Worm (Caenorhabditis elegans) whole organism, L1 larva: ENCODE measurements around the gene C27B7.7.

ENCODE experiments used
- skn-1 ChIP-seq: fragments of 150-350 bp; optimal IDR thresholded peaks from 2 replicates; lab custom pipeline; 2014; ENCODE audit warnings: missing biosample characterization, missing genetic modification characterization
- ztf-11 ChIP-seq, 2 experiments: sonication (generic microtip); optimal IDR thresholded peaks; 2 replicates each; lab custom pipeline; 2016 to 2017; ENCODE audit warnings: missing genetic modification characterization in 2 of 2, missing biosample characterization in 1 of 2, missing compliant biosample characterization in 1 of 2

- TF ChIP-seq ztf-11 (tag; optimal IDR thresholded peaks at IDR 0.05; lab: Kevin White, UChicago) (no peak), skn-1 (tag; lab: Kevin White, UChicago) (no peak)
Observed at ce11 chrIV:8906164-8906563, 679 bp upstream of the C27B7.7 start, which contains the start of gene C27B7.6.
